Worm (Caenorhabditis elegans): Measurements from ENCODE around the gene lin-2.

ce11 chrX:12350207-12350606 is 63.6 kb downstream of the lin-2 start, which contains the start of gene F42F12.3:
- TF ChIP-seq bed-3 (GFP tag; optimal IDR thresholded peaks at IDR 0.05) (no peak), lin-13 (tag; optimal IDR thresholded peaks at IDR 0.05) (no peak), ztf-11 (tag; optimal IDR thresholded peaks at IDR 0.05) (no peak), unc-39 (tag; optimal IDR thresholded peaks at IDR 0.05) (no peak), nhr-237 (tag; optimal IDR thresholded peaks at IDR 0.05) (no peak), sem-2 (GFP tag; optimal IDR thresholded peaks at IDR 0.05) (no peak), sptf-1 (tag; optimal IDR thresholded peaks at IDR 0.05) (no peak), elt-3 (tag; optimal IDR thresholded peaks at IDR 0.05) (no peak), nhr-12 (tag; optimal IDR thresholded peaks at IDR 0.05) (no peak), unc-62 (GFP tag; optimal IDR thresholded peaks at IDR 0.05) (no peak), nhr-28 (tag; optimal IDR thresholded peaks at IDR 0.05) (no peak), blmp-1 (tag; optimal IDR thresholded peaks at IDR 0.05) (no peak), elt-1 (tag; optimal IDR thresholded peaks at IDR 0.05; ENCODE audit: borderline replicate concordance, insufficient read depth) (no peak)

Data from whole organism, mixed stage, embryonic.